Fruit fly (Drosophila melanogaster): ENCODE results near the gene CG17139.

DNA sequence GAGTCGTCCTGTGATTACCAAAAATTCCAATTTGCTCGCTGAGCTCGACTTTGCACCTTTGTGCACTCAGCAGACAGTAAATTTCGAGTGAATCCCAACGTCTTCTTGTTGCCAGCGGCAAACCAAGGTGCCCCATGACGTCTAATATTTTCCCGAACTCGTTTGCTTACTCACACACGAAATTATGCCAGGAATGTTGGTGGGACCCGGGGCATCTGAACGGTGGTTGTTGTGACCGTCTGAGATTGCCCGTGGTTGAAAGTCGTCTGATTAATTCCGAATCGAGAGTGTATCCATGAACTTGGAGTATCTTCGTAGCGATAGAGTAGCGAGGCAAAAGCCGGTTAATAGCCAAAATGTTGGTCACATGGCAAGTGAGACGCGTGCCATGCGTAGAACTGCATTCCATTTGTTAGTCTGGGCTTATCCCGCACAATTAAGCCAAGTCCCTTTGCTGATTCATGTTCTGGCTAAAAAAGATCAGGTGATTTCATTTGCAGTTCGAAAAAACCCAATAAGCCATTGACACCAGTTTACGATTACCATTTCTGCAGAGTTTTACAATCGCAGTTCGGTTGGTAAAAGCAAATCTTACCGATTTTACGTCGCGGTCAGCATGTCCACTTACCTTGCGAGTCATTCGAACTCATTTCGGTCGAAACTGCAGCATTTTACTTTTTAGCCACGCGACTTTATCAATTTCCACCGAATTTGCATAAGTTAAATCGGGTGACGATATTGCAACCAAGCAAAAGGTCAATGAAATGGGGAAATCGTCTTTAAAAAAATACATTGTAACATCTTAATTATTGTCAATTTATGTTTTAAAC, 43.3 kb downstream of the CG17139 start:
- TF ChIP-seq Clk (GFP tag; optimal IDR thresholded peaks at IDR 0.05) = no peak
- TF ChIP-seq toe (GFP tag; optimal IDR thresholded peaks at IDR 0.05) = no peak
- TF ChIP-seq CG1620 (GFP tag; optimal IDR thresholded peaks at IDR 0.05) = no peak
- TF ChIP-seq pad (GFP tag; optimal IDR thresholded peaks at IDR 0.05) = no peak
- TF ChIP-seq cic (GFP tag; optimal IDR thresholded peaks at IDR 0.05) = no peak
- TF ChIP-seq CG7101 (tag; optimal IDR thresholded peaks at IDR 0.05) = no peak
- TF ChIP-seq kay (GFP tag; ENCODE audit: borderline replicate concordance) = no peak
- TF ChIP-seq tj (GFP tag; optimal IDR thresholded peaks at IDR 0.05) = peak; percentile 97
- no peak for TF ChIP-seq CG12768 (GFP tag; optimal IDR thresholded peaks at IDR 0.05)
- TF ChIP-seq Mnt (GFP tag; optimal IDR thresholded peaks at IDR 0.05) = no peak
- TF ChIP-seq Crg-1 (GFP tag; optimal IDR thresholded peaks at IDR 0.05) = no peak
- TF ChIP-seq CG11617 (GFP tag; optimal IDR thresholded peaks at IDR 0.05) = no peak
- TF ChIP-seq CG5204 (GFP tag; optimal IDR thresholded peaks at IDR 0.05) = no peak
- no peak for TF ChIP-seq CG33017 (tag; optimal IDR thresholded peaks at IDR 0.05)
